Fruit fly (Drosophila melanogaster) whole organism, embryonic: Measurements from ENCODE around the gene CG42500.

ENCODE experiments used
- C15 ChIP-seq: fragments of 200-800 bp; sonication (Bioruptor generic); IDR thresholded peaks from 3 replicates; pipeline ENCODE4 v1.3.6; 2022; ENCODE audit warnings: missing biosample characterization, missing genetic modification characterization
- CG10366 ChIP-seq: fragments of 200-800 bp; sonication (Bioruptor generic); IDR thresholded peaks from 2 replicates; pipeline ENCODE4 v1.3.6; 2022; ENCODE audit warnings: missing biosample characterization, missing genetic modification characterization
- CG10979 ChIP-seq: fragments of 200-800 bp; sonication (Bioruptor generic); optimal IDR thresholded peaks from 2 replicates; lab custom pipeline; 2018; ENCODE audit warnings: missing biosample characterization, mild to moderate bottlenecking, missing genetic modification characterization, moderate library complexity
- CG11696 ChIP-seq: fragments of 200-800 bp; sonication (Bioruptor generic); IDR thresholded peaks from 2 replicates; pipeline ENCODE4 v1.3.6; 2022; ENCODE audit warnings: missing biosample characterization, missing genetic modification characterization
- CG1233 ChIP-seq: fragments of 200-800 bp; sonication (Bioruptor generic); optimal IDR thresholded peaks from 4 replicates; lab custom pipeline; 2018; ENCODE audit warnings: missing biosample characterization, mild to moderate bottlenecking, missing genetic modification characterization
- CG12391 ChIP-seq: fragments of 200-800 bp; sonication (Bioruptor generic); optimal IDR thresholded peaks from 3 replicates; lab custom pipeline; 2018; ENCODE audit warnings: missing biosample characterization, mild to moderate bottlenecking, missing genetic modification characterization, moderate library complexity
- CG15696 ChIP-seq: fragments of 200-800 bp; sonication (Bioruptor generic); optimal IDR thresholded peaks from 2 replicates; lab custom pipeline; 2019; ENCODE audit warnings: missing biosample characterization, mild to moderate bottlenecking, missing genetic modification characterization, moderate library complexity
- CG1647 ChIP-seq: fragments of 200-800 bp; sonication (Bioruptor generic); optimal IDR thresholded peaks from 3 replicates; lab custom pipeline; 2016; ENCODE audit warnings: missing biosample characterization, missing genetic modification characterization
- CG1832 ChIP-seq: fragments of 200-800 bp; sonication (Bioruptor generic); optimal IDR thresholded peaks from 2 replicates; lab custom pipeline; 2017; ENCODE audit warnings: missing biosample characterization, mild to moderate bottlenecking, missing genetic modification characterization, inconsistent platforms
- CG18619 ChIP-seq: fragments of 200-800 bp; sonication (Bioruptor generic); optimal IDR thresholded peaks from 3 replicates; lab custom pipeline; 2017; ENCODE audit warnings: missing biosample characterization, mild to moderate bottlenecking, missing genetic modification characterization
- CG2129 ChIP-seq: fragments of 200-800 bp; sonication (Bioruptor generic); IDR thresholded peaks from 2 replicates; pipeline ENCODE4 v1.3.6; 2022; ENCODE audit warnings: missing biosample characterization, missing genetic modification characterization; ENCODE audit not compliant: partially characterized antibody
- CG3065 ChIP-seq: fragments of 200-800 bp; sonication (Bioruptor generic); optimal IDR thresholded peaks from 2 replicates; lab custom pipeline; 2016; ENCODE audit warnings: missing biosample characterization, missing genetic modification characterization
- CG32532 ChIP-seq: fragments of 200-800 bp; sonication (Bioruptor generic); IDR thresholded peaks from 2 replicates; pipeline ENCODE4 v1.3.6; 2022; ENCODE audit warnings: missing biosample characterization, missing genetic modification characterization
- CG32767 ChIP-seq: fragments of 200-800 bp; sonication (Bioruptor generic); IDR thresholded peaks from 2 replicates; pipeline ENCODE4 v1.3.6; 2022; ENCODE audit warnings: missing biosample characterization, missing genetic modification characterization
- CG32772 ChIP-seq: fragments of 200-800 bp; sonication (Bioruptor generic); IDR thresholded peaks from 2 replicates; pipeline ENCODE4 v1.3.6; 2022; ENCODE audit warnings: missing biosample characterization, missing genetic modification characterization
- CG34376 ChIP-seq: fragments of 200-800 bp; sonication (Bioruptor generic); optimal IDR thresholded peaks from 2 replicates; lab custom pipeline; 2018; ENCODE audit warnings: missing biosample characterization, mild to moderate bottlenecking, missing genetic modification characterization
- CG3995 ChIP-seq: fragments of 200-800 bp; sonication (Bioruptor generic); optimal IDR thresholded peaks from 3 replicates; lab custom pipeline; 2016; ENCODE audit warnings: missing biosample characterization, missing genetic modification characterization
- CG43689 ChIP-seq: fragments of 200-800 bp; sonication (Bioruptor generic); IDR thresholded peaks from 2 replicates; pipeline ENCODE4 v1.3.6; 2022; ENCODE audit warnings: missing biosample characterization, missing genetic modification characterization
- CG4424 ChIP-seq: fragments of 200-800 bp; sonication (Bioruptor generic); optimal IDR thresholded peaks from 3 replicates; lab custom pipeline; 2016; ENCODE audit warnings: missing biosample characterization, missing genetic modification characterization
- CG7745 ChIP-seq: fragments of 200-800 bp; sonication (Bioruptor generic); optimal IDR thresholded peaks from 2 replicates; lab custom pipeline; 2018; ENCODE audit warnings: missing biosample characterization, mild to moderate bottlenecking, missing genetic modification characterization, moderate library complexity
- CG8281 ChIP-seq: fragments of 200-800 bp; sonication (Bioruptor generic); optimal IDR thresholded peaks from 2 replicates; lab custom pipeline; 2018; ENCODE audit warnings: missing biosample characterization, mild to moderate bottlenecking, missing genetic modification characterization, moderate library complexity
- Dad ChIP-seq: fragments of 200-800 bp; sonication (Bioruptor generic); optimal IDR thresholded peaks from 3 replicates; lab custom pipeline; 2016; ENCODE audit warnings: missing biosample characterization, missing genetic modification characterization
- Dek ChIP-seq: fragments of 200-800 bp; sonication (Bioruptor generic); optimal IDR thresholded peaks from 3 replicates; lab custom pipeline; 2019; ENCODE audit warnings: missing biosample characterization, mild to moderate bottlenecking, missing genetic modification characterization, moderate library complexity
- Doc2 ChIP-seq: fragments of 200-800 bp; sonication (Bioruptor generic); IDR thresholded peaks from 2 replicates; pipeline ENCODE4 v1.3.6; 2022; ENCODE audit warnings: missing biosample characterization, missing genetic modification characterization
- Dp ChIP-seq: fragments of 200-800 bp; sonication (Bioruptor generic); optimal IDR thresholded peaks from 2 replicates; lab custom pipeline; 2018; ENCODE audit warnings: missing biosample characterization, mild to moderate bottlenecking, missing genetic modification characterization, moderate library complexity
- GATAe ChIP-seq: fragments of 200-800 bp; sonication (Bioruptor generic); conservative IDR thresholded peaks from 2 replicates; pipeline ENCODE4 v1.3.6; 2022; ENCODE audit warnings: missing biosample characterization, missing genetic modification characterization
- Hr39 ChIP-seq: fragments of >200 bp; optimal IDR thresholded peaks from 2 replicates; lab custom pipeline; 2017
- Hsf ChIP-seq: fragments of 200-800 bp; sonication (Bioruptor generic); optimal IDR thresholded peaks from 3 replicates; lab custom pipeline; 2016; ENCODE audit warnings: missing biosample characterization, missing genetic modification characterization
- Trl ChIP-seq, 3 experiments: fragments of >200 bp in 2 of 3; fragments of 200-800 bp in 1 of 3; sonication (Bioruptor generic) in 1 of 3; optimal IDR thresholded peaks; 2 replicates in 1 of 3; 3 replicates in 2 of 3; lab custom pipeline; 2016 to 2017; ENCODE audit warnings: missing biosample characterization in 1 of 3, missing genetic modification characterization in 1 of 3
- amos ChIP-seq: fragments of 200-800 bp; sonication (Bioruptor generic); IDR thresholded peaks from 2 replicates; pipeline ENCODE4 v1.3.6; 2022; ENCODE audit warnings: missing biosample characterization, missing genetic modification characterization; ENCODE audit not compliant: partially characterized antibody
- aop ChIP-seq: fragments of 200-800 bp; sonication (Bioruptor generic); IDR thresholded peaks from 2 replicates; pipeline ENCODE4 v1.3.6; 2022; ENCODE audit warnings: missing biosample characterization, missing genetic modification characterization
- ase ChIP-seq: fragments of 200-800 bp; sonication (Bioruptor generic); IDR thresholded peaks from 3 replicates; pipeline ENCODE4 v1.3.6; 2022; ENCODE audit warnings: missing biosample characterization, missing genetic modification characterization
- corto ChIP-seq: fragments of 200-800 bp; sonication (Bioruptor generic); optimal IDR thresholded peaks from 2 replicates; lab custom pipeline; 2016; ENCODE audit warnings: missing biosample characterization, mild to moderate bottlenecking, missing genetic modification characterization, moderate library complexity
- fd96Cb ChIP-seq: fragments of 200-800 bp; sonication (Bioruptor generic); optimal IDR thresholded peaks from 2 replicates; lab custom pipeline; 2018; ENCODE audit warnings: missing biosample characterization, mild to moderate bottlenecking, missing genetic modification characterization, moderate library complexity
- gem ChIP-seq: fragments of 200-800 bp; sonication (Bioruptor generic); optimal IDR thresholded peaks from 2 replicates; lab custom pipeline; 2019; ENCODE audit warnings: missing biosample characterization, mild to moderate bottlenecking, missing genetic modification characterization, moderate library complexity
- gt ChIP-seq: fragments of 200-800 bp; sonication (Bioruptor generic); IDR thresholded peaks from 2 replicates; pipeline ENCODE4 v1.3.6; 2022; ENCODE audit warnings: missing biosample characterization, missing genetic modification characterization
- ind ChIP-seq: fragments of 200-800 bp; sonication (Bioruptor generic); optimal IDR thresholded peaks from 3 replicates; lab custom pipeline; 2016; ENCODE audit warnings: missing biosample characterization, missing genetic modification characterization
- kay ChIP-seq: fragments of 200-800 bp; sonication (Bioruptor generic); optimal IDR thresholded peaks from 2 replicates; lab custom pipeline; 2016; ENCODE audit warnings: missing biosample characterization, missing genetic modification characterization
- mld ChIP-seq: fragments of 200-800 bp; sonication (Bioruptor generic); IDR thresholded peaks from 3 replicates; pipeline ENCODE4 v1.3.6; 2022; ENCODE audit warnings: missing biosample characterization, missing genetic modification characterization; ENCODE audit not compliant: partially characterized antibody
- nmo ChIP-seq: fragments of 200-800 bp; sonication (Bioruptor generic); optimal IDR thresholded peaks from 2 replicates; lab custom pipeline; 2018; ENCODE audit warnings: missing biosample characterization, mild to moderate bottlenecking, missing genetic modification characterization, moderate library complexity
- pros ChIP-seq: fragments of 200-800 bp; sonication (Bioruptor generic); optimal IDR thresholded peaks from 3 replicates; lab custom pipeline; 2019; ENCODE audit warnings: missing biosample characterization, mild to moderate bottlenecking, missing genetic modification characterization, moderate library complexity
- sd ChIP-seq: fragments of 200-800 bp; sonication (Bioruptor generic); optimal IDR thresholded peaks from 3 replicates; lab custom pipeline; 2018; ENCODE audit warnings: missing biosample characterization, mild to moderate bottlenecking, missing genetic modification characterization, moderate library complexity
- slbo ChIP-seq: fragments of 200-800 bp; sonication (Bioruptor generic); IDR thresholded peaks from 2 replicates; pipeline ENCODE4 v1.3.6; 2022; ENCODE audit warnings: missing biosample characterization, missing genetic modification characterization
- so ChIP-seq: fragments of 200-800 bp; sonication (Bioruptor generic); IDR thresholded peaks from 3 replicates; pipeline ENCODE4 v1.3.6; 2022; ENCODE audit warnings: missing biosample characterization, missing genetic modification characterization
- toy ChIP-seq: fragments of 200-800 bp; sonication (Bioruptor generic); IDR thresholded peaks from 2 replicates; pipeline ENCODE4 v1.3.6; 2022; ENCODE audit warnings: missing biosample characterization, missing genetic modification characterization
- trem ChIP-seq: fragments of 200-800 bp; optimal IDR thresholded peaks from 3 replicates; lab custom pipeline; 2019; ENCODE audit warnings: missing biosample characterization, mild to moderate bottlenecking, missing genetic modification characterization, moderate library complexity
- tx ChIP-seq: fragments of 200-800 bp; sonication (Bioruptor generic); optimal IDR thresholded peaks from 2 replicates; lab custom pipeline; 2016; ENCODE audit warnings: missing biosample characterization, missing genetic modification characterization
- unpg ChIP-seq: fragments of 200-800 bp; sonication (Bioruptor generic); optimal IDR thresholded peaks from 3 replicates; lab custom pipeline; 2018; ENCODE audit warnings: missing biosample characterization, mild to moderate bottlenecking, missing genetic modification characterization, moderate library complexity
- vfl ChIP-seq: fragments of 200-800 bp; sonication (Bioruptor generic); optimal IDR thresholded peaks from 2 replicates; lab custom pipeline; 2016; ENCODE audit warnings: missing biosample characterization, missing genetic modification characterization
- zf30C ChIP-seq: fragments of 200-800 bp; sonication (Bioruptor generic); optimal IDR thresholded peaks from 3 replicates; lab custom pipeline; 2018; ENCODE audit warnings: missing biosample characterization, mild to moderate bottlenecking, missing genetic modification characterization

The CG42500 gene

DNA sequence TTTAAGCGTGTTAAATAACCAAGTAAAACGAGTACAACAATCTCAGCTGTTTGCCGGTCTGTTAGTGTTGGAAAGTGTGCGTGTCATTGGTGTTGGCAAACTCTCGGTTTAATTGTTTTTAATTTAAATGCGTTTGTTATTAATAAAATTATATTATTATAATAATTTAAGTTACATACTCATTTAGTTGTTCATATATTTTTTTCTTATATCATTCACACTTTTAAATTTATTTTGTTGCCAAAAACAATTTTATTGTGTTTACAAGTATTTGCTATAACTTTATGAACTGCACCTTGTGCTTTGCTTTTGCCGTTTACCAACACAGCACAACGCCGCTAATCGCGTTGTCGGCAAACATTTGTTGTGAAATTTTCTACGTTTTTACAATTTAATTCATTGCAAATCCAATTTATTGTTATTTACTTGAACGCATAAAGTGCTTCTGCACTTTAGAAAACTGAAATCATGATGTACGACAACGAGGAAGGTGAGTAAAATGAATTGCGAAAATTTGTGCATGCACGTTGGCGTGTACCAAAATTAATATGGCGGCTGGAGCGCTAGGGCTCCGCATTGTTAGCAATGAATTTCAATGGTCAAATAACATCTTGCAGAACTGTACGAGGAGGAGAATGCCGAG, 26.9 kb downstream of the CG42500 start, which contains the start of the genes 140up and Polr2B (continued):
- TF ChIP-seq CG1647 (GFP tag; lab: Kevin White, UChicago) (peak; percentile 50), Hr39 (lab: Kevin White, UChicago) (no peak), tx (GFP tag; lab: Kevin White, UChicago) (peak; percentile 71), CG3065 (GFP tag; lab: Kevin White, UChicago) (peak; percentile 92), CG12391 (peak; percentile 97), corto (peak; percentile 58), pros (GFP tag; lab: Kevin White, UChicago) (no peak), so (GFP tag; lab: Robert Waterston, UW) (peak; percentile 90), C15 (GFP tag; lab: Robert Waterston, UW) (peak; percentile 61; the same call in 1 of the 3 replicates), CG1832 (GFP tag; lab: Kevin White, UChicago) (no peak), slbo (GFP tag; lab: Robert Waterston, UW) (peak; percentile 97), CG10979 (tag; lab: Kevin White, UChicago) (peak; percentile 90), CG32532 (GFP tag; lab: Robert Waterston, UW) (peak; percentile 95), CG43689 (peak; percentile 74), vfl (GFP tag; lab: Kevin White, UChicago) (peak; percentile 78), CG8281 (tag; lab: Kevin White, UChicago) (peak; percentile 72), Dp (GFP tag; lab: Kevin White, UChicago) (peak; percentile 23), ase (GFP tag; lab: Robert Waterston, UW) (peak; percentile 89), mld (GFP tag; lab: Robert Waterston, UW) (no peak), CG10366 (GFP tag; lab: Robert Waterston, UW) (peak; percentile 91), CG11696 (peak; percentile 69), CG18619 (GFP tag; lab: Kevin White, UChicago) (peak; percentile 91), CG2129 (GFP tag; lab: Robert Waterston, UW) (no peak), GATAe (GFP tag; lab: Robert Waterston, UW) (peak; percentile 83), Hsf (GFP tag; lab: Kevin White, UChicago) (peak; percentile 87), CG15696 (tag; lab: Kevin White, UChicago) (peak; percentile 93), CG7745 (tag; lab: Kevin White, UChicago) (no peak), kay (GFP tag; lab: Kevin White, UChicago) (peak; percentile 87), CG3995 (peak; percentile 48), trem (tag; lab: Kevin White, UChicago) (peak; percentile 94), gt (GFP tag; lab: Robert Waterston, UW) (peak; percentile 78), CG32772 (GFP tag; lab: Robert Waterston, UW) (peak; percentile 93), fd96Cb (peak; percentile 89), CG34376 (peak; percentile 90), Doc2 (GFP tag; lab: Robert Waterston, UW) (peak; percentile 71; the same call in 1 of the 2 replicates), unpg (GFP tag; lab: Kevin White, UChicago) (peak; percentile 92), Dad (peak; percentile 52), aop (GFP tag; lab: Robert Waterston, UW) (no peak), sd (tag; lab: Kevin White, UChicago) (peak; percentile 77), toy (GFP tag; lab: Robert Waterston, UW) (peak; percentile 85), Dek (tag; lab: Kevin White, UChicago) (peak; percentile 90), CG1233 (GFP tag; lab: Kevin White, UChicago) (peak; percentile 92), nmo (GFP tag; lab: Kevin White, UChicago) (peak; percentile 95), zf30C (peak; percentile 1), ind (peak; percentile 96), CG32767 (GFP tag; lab: Robert Waterston, UW) (peak; percentile 86), CG4424 (GFP tag; lab: Kevin White, UChicago) (peak; percentile 94), Trl (optimal IDR thresholded peaks at IDR 0.05; lab: Kevin White, UChicago) (no peak), Trl (GFP tag; optimal IDR thresholded peaks at IDR 0.05; lab: Kevin White, UChicago) (peak; percentile 75), amos (GFP tag; lab: Robert Waterston, UW) (0 out of 2 replicates have a peak, but pooled peaks have one; percentile 4), gem (tag; lab: Kevin White, UChicago) (peak; percentile 97)
